Worm (Caenorhabditis elegans) whole organism, L2 larva: ENCODE results near the gene M02B1.3.

Source experiments
- C34F6.9 ChIP-seq: fragments of 150-350 bp; optimal IDR thresholded peaks from 2 replicates; lab custom pipeline; 2014; ENCODE audit warnings: missing biosample characterization, missing genetic modification characterization
- R02D3.7 ChIP-seq: fragments of 150-350 bp; optimal IDR thresholded peaks from 2 replicates; lab custom pipeline; 2014; ENCODE audit warnings: missing biosample characterization, missing genetic modification characterization
- Y55F3AM.14 ChIP-seq: fragments of 200-800 bp; sonication (Bioruptor generic); optimal IDR thresholded peaks from 2 replicates; lab custom pipeline; 2018; ENCODE audit warnings: mild to moderate bottlenecking, missing genetic modification characterization, missing compliant biosample characterization
- alr-1 ChIP-seq: fragments of 150-350 bp; optimal IDR thresholded peaks from 2 replicates; lab custom pipeline; 2014; ENCODE audit warnings: missing biosample characterization, missing genetic modification characterization
- aly-2 ChIP-seq: fragments of 150-350 bp; optimal IDR thresholded peaks from 2 replicates; lab custom pipeline; 2014; ENCODE audit warnings: missing biosample characterization, missing genetic modification characterization
- ama-1 ChIP-seq: fragments of 150-350 bp; optimal IDR thresholded peaks from 2 replicates; lab custom pipeline; 2018; ENCODE audit warnings: inconsistent platforms
- blmp-1 ChIP-seq: sonication (generic microtip); optimal IDR thresholded peaks from 2 replicates; lab custom pipeline; 2017; ENCODE audit warnings: missing genetic modification characterization, mild to moderate bottlenecking, missing compliant biosample characterization, antibody characterized with exemption, moderate library complexity; ENCODE audit not compliant: insufficient read depth
- ceh-16 ChIP-seq: fragments of 150-350 bp; optimal IDR thresholded peaks from 2 replicates; lab custom pipeline; 2014; ENCODE audit warnings: missing biosample characterization, missing genetic modification characterization
- ceh-82 ChIP-seq: fragments of 150-350 bp; optimal IDR thresholded peaks from 2 replicates; lab custom pipeline; 2014; ENCODE audit warnings: missing biosample characterization, missing genetic modification characterization
- dmd-4 ChIP-seq: sonication (generic microtip); optimal IDR thresholded peaks from 2 replicates; lab custom pipeline; 2017; ENCODE audit warnings: missing biosample characterization, missing genetic modification characterization
- egl-27 ChIP-seq: sonication (generic microtip); optimal IDR thresholded peaks from 3 replicates; lab custom pipeline; 2017; ENCODE audit warnings: missing biosample characterization, missing genetic modification reagents, missing genetic modification characterization
- elt-1 ChIP-seq: fragments of 150-350 bp; optimal IDR thresholded peaks from 2 replicates; lab custom pipeline; 2014; ENCODE audit warnings: missing biosample characterization, missing genetic modification characterization
- elt-3 ChIP-seq: sonication (generic microtip); optimal IDR thresholded peaks from 2 replicates; lab custom pipeline; 2017; ENCODE audit warnings: missing biosample characterization, missing genetic modification characterization
- fos-1 ChIP-seq: fragments of 150-350 bp; optimal IDR thresholded peaks from 2 replicates; lab custom pipeline; 2014; ENCODE audit warnings: missing biosample characterization, missing genetic modification characterization
- lin-11 ChIP-seq: fragments of 150-350 bp; sonication (generic microtip); optimal IDR thresholded peaks from 2 replicates; lab custom pipeline; 2014; ENCODE audit warnings: missing biosample characterization, missing genetic modification characterization, inconsistent platforms, mixed read lengths
- lsy-2 ChIP-seq, 2 experiments: fragments of 150-350 bp in 1 of 2; sonication (generic microtip) in 1 of 2; optimal IDR thresholded peaks; 2 replicates each; lab custom pipeline; 2014 to 2017; ENCODE audit warnings: missing biosample characterization in 2 of 2, missing genetic modification characterization in 2 of 2
- mab-5 ChIP-seq: fragments of 150-350 bp; optimal IDR thresholded peaks from 2 replicates; lab custom pipeline; 2014; ENCODE audit warnings: missing biosample characterization, missing genetic modification characterization
- mdl-1 ChIP-seq, 2 experiments: fragments of 150-350 bp in 1 of 2; sonication (generic microtip) in 1 of 2; optimal IDR thresholded peaks; 2 replicates each; lab custom pipeline; 2017; ENCODE audit warnings: missing biosample characterization in 2 of 2, missing genetic modification characterization in 2 of 2
- nhr-10 ChIP-seq: sonication (generic microtip); optimal IDR thresholded peaks from 2 replicates; lab custom pipeline; 2017; ENCODE audit warnings: missing biosample characterization, missing genetic modification characterization
- nhr-129 ChIP-seq: fragments of 150-350 bp; optimal IDR thresholded peaks from 2 replicates; lab custom pipeline; 2014; ENCODE audit warnings: missing biosample characterization, missing genetic modification characterization
- nhr-237 ChIP-seq: fragments of 150-350 bp; optimal IDR thresholded peaks from 2 replicates; lab custom pipeline; 2014; ENCODE audit warnings: missing biosample characterization, missing genetic modification characterization
- nhr-25 ChIP-seq: fragments of 150-350 bp; sonication (generic microtip); optimal IDR thresholded peaks from 3 replicates; lab custom pipeline; 2014; ENCODE audit warnings: missing biosample characterization, missing genetic modification characterization
- nhr-6 ChIP-seq: fragments of 150-350 bp; optimal IDR thresholded peaks from 2 replicates; lab custom pipeline; 2014; ENCODE audit warnings: missing biosample characterization, missing genetic modification characterization
- peb-1 ChIP-seq: fragments of 150-350 bp; optimal IDR thresholded peaks from 2 replicates; lab custom pipeline; 2014; ENCODE audit warnings: missing biosample characterization, missing genetic modification characterization
- sma-3 ChIP-seq: sonication (generic microtip); optimal IDR thresholded peaks from 2 replicates; lab custom pipeline; 2016; ENCODE audit warnings: missing genetic modification reagents, missing genetic modification characterization, missing compliant biosample characterization
- snpc-4 ChIP-seq: fragments of 150-350 bp; optimal IDR thresholded peaks from 2 replicates; lab custom pipeline; 2014; ENCODE audit warnings: missing biosample characterization, missing genetic modification characterization
- unc-39 ChIP-seq: fragments of 150-350 bp; optimal IDR thresholded peaks from 2 replicates; lab custom pipeline; 2014; ENCODE audit warnings: missing biosample characterization, missing genetic modification characterization
- unc-62 ChIP-seq: fragments of 150-350 bp; optimal IDR thresholded peaks from 2 replicates; lab custom pipeline; 2014; ENCODE audit warnings: missing biosample characterization, missing genetic modification reagents, missing genetic modification characterization
- ztf-11 ChIP-seq: sonication (generic microtip); optimal IDR thresholded peaks from 2 replicates; lab custom pipeline; 2017; ENCODE audit warnings: missing biosample characterization, missing genetic modification characterization

Gene M02B1.3

ce11 chrIV:12836208-12836607 is at the start of gene M02B1.3:
TSS of gene M02B1.3 (plus strand) at chrIV:12836508.
- no peak for TF ChIP-seq nhr-237 (tag; lab: Kevin White, UChicago)
- TF ChIP-seq unc-39 (tag; lab: Kevin White, UChicago) = no peak
- TF ChIP-seq C34F6.9 (tag; lab: Kevin White, UChicago) = no peak
- TF ChIP-seq blmp-1 = no peak
- no peak for TF ChIP-seq ztf-11 (tag; lab: Kevin White, UChicago)
- TF ChIP-seq nhr-6 (tag; lab: Kevin White, UChicago) = no peak
- TF ChIP-seq lsy-2 (tag; optimal IDR thresholded peaks at IDR 0.05; lab: Kevin White, UChicago) = no peak
- no peak for TF ChIP-seq ceh-16 (tag; lab: Kevin White, UChicago)
- TF ChIP-seq unc-62 = no peak
- no peak for TF ChIP-seq mab-5 (tag; lab: Kevin White, UChicago)
- no peak for TF ChIP-seq alr-1 (tag; lab: Kevin White, UChicago)
- TF ChIP-seq aly-2 (tag; lab: Kevin White, UChicago) = no peak
- TF ChIP-seq peb-1 = no peak
- TF ChIP-seq ceh-82 (tag; lab: Kevin White, UChicago) = no peak
- no peak for TF ChIP-seq fos-1 (tag; lab: Kevin White, UChicago)
- TF ChIP-seq mdl-1 (tag; optimal IDR thresholded peaks at IDR 0.05; lab: Kevin White, UChicago) = no peak
- no peak for TF ChIP-seq R02D3.7
- no peak for TF ChIP-seq sma-3 (GFP tag; lab: Kevin White, UChicago)
- no peak for TF ChIP-seq nhr-10 (tag; lab: Kevin White, UChicago)

DNA sequence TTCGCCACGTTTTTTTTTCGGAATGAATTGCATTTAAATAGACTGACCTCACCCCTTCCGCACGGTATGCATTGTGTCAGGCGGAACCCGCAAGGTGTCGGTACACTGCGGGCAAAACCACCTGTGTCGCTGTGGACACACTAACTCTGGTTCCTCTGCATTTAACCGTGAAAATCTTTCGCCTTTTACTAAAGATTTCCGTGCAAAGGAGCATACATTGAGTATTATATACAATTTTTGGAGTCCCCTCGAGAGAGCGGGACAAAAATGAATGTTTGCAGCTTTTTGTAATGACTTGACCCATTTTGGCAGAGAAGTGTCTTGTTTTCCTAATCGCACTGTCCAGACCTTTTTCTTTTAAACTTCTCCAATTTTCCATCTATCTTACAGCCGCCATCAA is 49.3 kb upstream of the M02B1.3 start:
- TF ChIP-seq sma-3 (GFP tag; lab: Kevin White, UChicago) = peak; percentile 3
- TF ChIP-seq snpc-4 (tag; lab: Kevin White, UChicago) = peak; percentile 83
- TF ChIP-seq, all 48 proteins: peak for 2; not testable (repeated sequence) for 46

DNA sequence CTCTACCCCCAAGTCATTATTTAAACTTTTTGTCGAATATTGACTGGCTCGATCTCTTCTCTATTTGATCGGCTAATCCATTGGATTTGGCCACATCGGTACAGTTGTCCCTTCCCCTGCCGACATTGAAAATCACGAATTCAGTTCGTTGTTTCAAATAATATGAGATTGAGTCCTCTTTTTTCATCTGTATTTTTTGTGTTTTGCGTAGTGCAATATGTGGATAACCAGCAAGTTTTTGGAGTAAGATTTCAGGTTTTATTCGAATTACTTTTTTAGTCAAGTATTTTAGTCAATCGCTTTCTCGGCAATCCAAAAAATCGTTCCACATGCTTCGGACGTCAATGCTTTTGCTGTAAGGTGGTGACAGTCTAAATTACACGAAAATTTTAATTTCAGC is 47.2 kb upstream of the M02B1.3 start, which contains the start of gene F07C6.3:
Gene F07C6.3, plus strand, starts transcription at position 148 of the 400 bp plus-strand sequence.
- TF ChIP-seq nhr-129 (tag; lab: Kevin White, UChicago) (no peak), nhr-25 (no peak), nhr-6 (tag; lab: Kevin White, UChicago) (no peak), dmd-4 (tag; lab: Kevin White, UChicago) (no peak)

DNA sequence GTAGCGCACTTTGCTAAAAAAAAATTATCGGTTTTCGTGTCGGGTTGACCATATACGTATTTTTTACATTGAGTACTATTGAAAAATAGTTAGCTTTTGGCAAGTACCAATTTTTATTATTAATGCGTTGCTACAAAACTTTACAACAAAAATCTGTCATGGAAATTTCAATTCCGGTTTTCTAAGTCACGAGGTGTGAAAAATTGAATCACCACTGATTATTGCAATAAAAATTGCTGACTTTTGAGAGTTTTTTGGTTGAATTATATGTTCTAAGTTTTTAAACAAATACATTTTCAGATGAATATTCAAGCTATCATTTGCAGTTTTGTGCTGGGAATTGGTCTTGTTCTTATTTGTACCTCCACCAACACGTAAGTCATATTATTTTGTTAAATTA is 45.4 kb upstream of the M02B1.3 start, which contains the start of gene F07C6.2:
Gene F07C6.2, plus strand, starts transcription at position 301 of the 400 bp plus-strand sequence.
- no peak for TF ChIP-seq fos-1 (tag; lab: Kevin White, UChicago)
- no peak for TF ChIP-seq mab-5 (tag; lab: Kevin White, UChicago)
- TF ChIP-seq unc-39 (tag; lab: Kevin White, UChicago) = no peak
- TF ChIP-seq lin-11 (tag; lab: Kevin White, UChicago) = no peak
- TF ChIP-seq, all 48 proteins: peak for 0

DNA sequence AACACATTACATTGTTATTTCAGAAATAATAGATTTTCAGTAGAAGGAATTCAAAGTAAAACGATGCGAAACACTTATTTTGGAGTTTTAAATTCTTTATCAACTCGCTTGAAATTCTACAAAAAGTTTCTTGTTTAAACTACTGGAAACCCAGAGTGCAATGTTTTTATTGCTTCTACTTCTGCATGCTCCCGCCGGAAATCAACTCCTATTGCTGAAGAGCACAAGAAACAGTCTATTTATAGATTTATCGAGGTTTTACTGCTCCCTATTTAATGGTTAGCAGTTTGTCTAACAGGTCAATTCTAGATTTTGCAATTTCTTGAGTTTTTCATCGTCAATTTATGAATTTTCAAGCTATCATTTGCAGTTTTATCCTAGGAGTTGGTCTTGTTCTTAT is 43.8 kb upstream of the M02B1.3 start, which contains the start of gene F07C6.6:
Gene F07C6.6, plus strand, starts transcription at position 301 of the 400 bp plus-strand sequence.
- TF ChIP-seq ama-1 (lab: Kevin White, UChicago) (no peak), alr-1 (tag; lab: Kevin White, UChicago) (no peak), dmd-4 (tag; lab: Kevin White, UChicago) (no peak), mab-5 (tag; lab: Kevin White, UChicago) (no peak), nhr-6 (tag; lab: Kevin White, UChicago) (no peak), elt-1 (no peak)

ce11 chrIV:12793621-12794020 is 42.7 kb upstream of the M02B1.3 start, which contains the start of gene pin-2:
TSS of gene pin-2 (plus strand) at chrIV:12793847.
- TF ChIP-seq fos-1 (tag; lab: Kevin White, UChicago) = peak; percentile 81
- TF ChIP-seq egl-27 (tag; lab: Kevin White, UChicago) = no peak

- TF ChIP-seq unc-39 (tag; lab: Kevin White, UChicago) = no peak
- no peak for TF ChIP-seq nhr-237 (tag; lab: Kevin White, UChicago)
- TF ChIP-seq R02D3.7 = no peak
- TF ChIP-seq snpc-4 (tag; lab: Kevin White, UChicago) = peak; percentile 78
- TF ChIP-seq ama-1 (lab: Kevin White, UChicago) = no peak
- no peak for TF ChIP-seq elt-3 (tag; lab: Kevin White, UChicago)
- no peak for TF ChIP-seq Y55F3AM.14
Measured at ce11 chrIV:12795371-12795936, 40.9 kb upstream of the M02B1.3 start.
